Worm (Caenorhabditis elegans) whole organism, late embryonic: ENCODE measurements around the gene F18F11.4.

Experiments
- C38D4.7 ChIP-seq: fragments of 200-800 bp; sonication (Bioruptor generic); optimal IDR thresholded peaks from 2 replicates; lab custom pipeline; 2018; ENCODE audit warnings: mild to moderate bottlenecking, missing genetic modification characterization, moderate library complexity, missing compliant biosample characterization
- F13H6.1 ChIP-seq: sonication (generic microtip); optimal IDR thresholded peaks from 2 replicates; lab custom pipeline; 2016; ENCODE audit warnings: missing genetic modification characterization, missing compliant biosample characterization
- K02D7.2 ChIP-seq: sonication (generic microtip); optimal IDR thresholded peaks from 2 replicates; lab custom pipeline; 2017; ENCODE audit warnings: mild to moderate bottlenecking, missing genetic modification characterization, missing compliant biosample characterization
- ahr-1 ChIP-seq: sonication (generic microtip); optimal IDR thresholded peaks from 2 replicates; lab custom pipeline; 2016; ENCODE audit warnings: missing genetic modification characterization, missing compliant biosample characterization
- ama-1 ChIP-seq: fragments of 150-350 bp; optimal IDR thresholded peaks from 2 replicates; lab custom pipeline; 2014
- ceh-14 ChIP-seq: sonication (generic microtip); optimal IDR thresholded peaks from 2 replicates; lab custom pipeline; 2016; ENCODE audit warnings: missing genotype, missing genetic modification characterization, missing compliant biosample characterization
- ceh-19 ChIP-seq: fragments of 200-800 bp; sonication (Bioruptor generic); optimal IDR thresholded peaks from 2 replicates; lab custom pipeline; 2018; ENCODE audit warnings: mild to moderate bottlenecking, missing genetic modification characterization, missing compliant biosample characterization
- ceh-2 ChIP-seq: sonication (generic microtip); optimal IDR thresholded peaks from 2 replicates; lab custom pipeline; 2016; ENCODE audit warnings: missing genotype, missing genetic modification characterization, missing compliant biosample characterization
- ceh-22 ChIP-seq: sonication (generic microtip); optimal IDR thresholded peaks from 2 replicates; lab custom pipeline; 2017; ENCODE audit warnings: missing biosample characterization, missing genetic modification characterization
- ceh-24 ChIP-seq: sonication (generic microtip); optimal IDR thresholded peaks from 2 replicates; lab custom pipeline; 2016; ENCODE audit warnings: mild to moderate bottlenecking, missing genetic modification characterization, missing compliant biosample characterization
- ceh-48 ChIP-seq: sonication (generic microtip); optimal IDR thresholded peaks from 2 replicates; lab custom pipeline; 2016; ENCODE audit warnings: missing genetic modification characterization, inconsistent platforms, missing compliant biosample characterization
- che-1 ChIP-seq: sonication (generic microtip); optimal IDR thresholded peaks from 2 replicates; lab custom pipeline; 2016; ENCODE audit warnings: mild to moderate bottlenecking, missing genetic modification characterization, missing compliant biosample characterization
- elt-2 ChIP-seq: sonication (generic microtip); optimal IDR thresholded peaks from 2 replicates; lab custom pipeline; 2016; ENCODE audit warnings: missing genetic modification reagents, missing genetic modification characterization, missing compliant biosample characterization
- eyg-1 ChIP-seq: sonication (generic microtip); optimal IDR thresholded peaks from 2 replicates; lab custom pipeline; 2016; ENCODE audit warnings: missing genotype, missing genetic modification characterization, missing compliant biosample characterization
- fkh-6 ChIP-seq: sonication (generic microtip); optimal IDR thresholded peaks from 2 replicates; lab custom pipeline; 2016; ENCODE audit warnings: missing genetic modification characterization, missing compliant biosample characterization
- hlh-6 ChIP-seq: sonication (generic microtip); optimal IDR thresholded peaks from 2 replicates; lab custom pipeline; 2016; ENCODE audit warnings: missing genotype, missing genetic modification characterization, missing compliant biosample characterization
- lim-6 ChIP-seq: sonication (generic microtip); optimal IDR thresholded peaks from 2 replicates; lab custom pipeline; 2016; ENCODE audit warnings: missing genetic modification characterization, missing compliant biosample characterization
- lin-11 ChIP-seq: fragments of 200-800 bp; sonication (Bioruptor generic); optimal IDR thresholded peaks from 2 replicates; lab custom pipeline; 2018; ENCODE audit warnings: mild to moderate bottlenecking, missing genetic modification characterization, missing compliant biosample characterization
- nfya-1 ChIP-seq: sonication (generic microtip); optimal IDR thresholded peaks from 2 replicates; lab custom pipeline; 2017; ENCODE audit warnings: missing genetic modification characterization, mild to moderate bottlenecking, missing compliant biosample characterization, antibody characterized with exemption, moderate library complexity
- odd-2 ChIP-seq: sonication (generic microtip); optimal IDR thresholded peaks from 2 replicates; lab custom pipeline; 2017; ENCODE audit warnings: antibody characterized with exemption, mild to moderate bottlenecking, missing genetic modification characterization, missing compliant biosample characterization
- pax-1 ChIP-seq: fragments of 150-350 bp; optimal IDR thresholded peaks from 2 replicates; lab custom pipeline; 2014; ENCODE audit warnings: missing biosample characterization, missing genetic modification characterization
- pha-2 ChIP-seq: sonication (generic microtip); optimal IDR thresholded peaks from 2 replicates; lab custom pipeline; 2017; ENCODE audit warnings: mild to moderate bottlenecking, missing genetic modification characterization, missing compliant biosample characterization
- pqm-1 ChIP-seq: sonication (generic microtip); optimal IDR thresholded peaks from 2 replicates; lab custom pipeline; 2016; ENCODE audit warnings: missing genetic modification characterization, missing compliant biosample characterization
- pros-1 ChIP-seq: fragments of 150-350 bp; optimal IDR thresholded peaks from 2 replicates; lab custom pipeline; 2014; ENCODE audit warnings: missing biosample characterization, missing genetic modification reagents, missing genetic modification characterization
- rnt-1 ChIP-seq: sonication (generic microtip); optimal IDR thresholded peaks from 2 replicates; lab custom pipeline; 2016; ENCODE audit warnings: missing genetic modification characterization, missing compliant biosample characterization
- sox-2 ChIP-seq: fragments of 200-800 bp; sonication (Bioruptor generic); IDR thresholded peaks from 2 replicates; pipeline ENCODE4 v1.3.6; 2022; ENCODE audit warnings: missing genetic modification reagents, missing genetic modification characterization, missing compliant biosample characterization
- syd-9 ChIP-seq: sonication (generic microtip); optimal IDR thresholded peaks from 2 replicates; lab custom pipeline; 2016; ENCODE audit warnings: mild to moderate bottlenecking, missing genetic modification characterization, moderate library complexity, missing compliant biosample characterization
- ttx-3 ChIP-seq: sonication (generic microtip); optimal IDR thresholded peaks from 2 replicates; lab custom pipeline; 2016; ENCODE audit warnings: missing genetic modification reagents, missing genetic modification characterization, missing compliant biosample characterization
- unc-42 ChIP-seq: sonication (generic microtip); optimal IDR thresholded peaks from 2 replicates; lab custom pipeline; 2016; ENCODE audit warnings: missing genotype, missing genetic modification characterization, missing compliant biosample characterization
- zip-5 ChIP-seq: sonication (generic microtip); optimal IDR thresholded peaks from 2 replicates; lab custom pipeline; 2016; ENCODE audit warnings: missing genetic modification characterization, missing compliant biosample characterization

Gene F18F11.4

DNA sequence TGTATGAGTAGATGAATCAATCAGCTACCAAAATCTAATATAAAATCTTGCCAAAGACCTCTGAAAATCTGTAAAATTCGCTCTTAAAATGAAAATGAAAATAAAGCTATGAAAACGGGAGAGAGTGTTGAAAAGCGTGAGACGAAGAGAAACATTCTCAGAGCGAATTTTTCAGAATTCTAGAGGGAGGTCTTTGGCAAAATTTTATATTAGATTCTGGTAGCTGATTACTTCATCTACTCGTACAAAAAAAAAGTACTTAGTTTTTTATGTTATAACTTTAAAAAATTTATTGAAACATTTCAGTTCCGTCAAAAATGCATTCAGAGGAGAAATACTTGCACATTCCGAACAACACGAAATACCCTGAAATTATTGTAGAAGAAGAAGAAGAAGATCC lies 5.9 kb upstream of the F18F11.4 start, which contains the start of gene drl-1:
drl-1 (plus strand) TSS at position 301 of the 400 bp plus-strand sequence.
- TF ChIP-seq eyg-1 (tag; lab: Kevin White, UChicago) (no peak), elt-2 (no peak), F13H6.1 (tag; lab: Kevin White, UChicago) (no peak), ttx-3 (no peak)

DNA sequence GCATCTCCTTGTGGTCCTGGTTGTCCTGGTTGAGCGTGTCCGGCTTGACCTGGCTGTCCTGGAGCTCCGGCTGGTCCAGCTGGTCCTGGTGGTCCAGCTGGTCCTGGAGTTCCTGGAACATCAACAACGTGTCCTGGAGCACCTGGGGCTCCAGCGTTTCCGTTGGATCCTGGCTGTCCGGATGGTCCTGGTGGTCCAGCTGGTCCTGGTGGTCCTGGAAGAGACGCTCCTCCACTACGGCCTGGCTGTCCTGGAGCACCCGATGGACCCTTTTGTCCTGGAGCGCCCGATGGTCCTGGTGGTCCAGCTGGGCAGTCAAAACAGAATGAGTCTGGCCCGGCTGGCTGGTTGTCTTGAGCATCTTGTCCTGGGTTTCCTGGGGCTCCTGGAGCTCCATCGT lies 5.0 kb upstream of the F18F11.4 start:
- TF ChIP-seq fkh-6 (no peak), hlh-6 (tag; lab: Kevin White, UChicago) (peak; percentile 42)

DNA sequence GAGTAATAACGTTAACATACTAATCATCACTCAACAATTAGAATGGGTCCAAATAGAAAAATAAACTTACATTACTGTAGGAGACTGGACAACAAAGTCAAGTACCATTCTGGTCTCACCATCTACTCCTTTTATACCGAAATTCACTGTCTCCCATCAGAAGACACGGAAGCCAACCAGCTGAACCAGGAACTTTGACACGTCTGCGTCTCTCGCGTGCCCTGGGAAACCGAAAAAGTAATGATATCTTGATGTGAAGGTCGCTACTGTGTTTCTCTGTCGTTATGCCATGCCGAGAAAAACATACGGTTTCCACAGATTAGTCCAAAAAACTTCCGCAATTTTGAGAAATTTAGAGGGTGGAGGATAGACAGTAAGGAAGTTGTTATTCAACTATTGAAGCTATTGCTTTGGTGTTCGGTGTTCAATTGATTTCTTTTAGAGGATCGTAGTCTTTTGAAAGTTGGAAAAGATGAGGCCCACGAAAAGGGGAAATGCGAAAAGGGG lies 4.0 kb upstream of the F18F11.4 start, which contains the start of gene col-101:
col-101 (minus strand) TSS at position 457 of the 507 bp plus-strand sequence.
- TF ChIP-seq C38D4.7 (GFP tag; lab: Kevin White, UChicago) (no peak), pqm-1 (tag; lab: Kevin White, UChicago) (no peak), ceh-24 (tag; lab: Kevin White, UChicago) (no peak), ceh-22 (tag; lab: Kevin White, UChicago) (no peak)

DNA sequence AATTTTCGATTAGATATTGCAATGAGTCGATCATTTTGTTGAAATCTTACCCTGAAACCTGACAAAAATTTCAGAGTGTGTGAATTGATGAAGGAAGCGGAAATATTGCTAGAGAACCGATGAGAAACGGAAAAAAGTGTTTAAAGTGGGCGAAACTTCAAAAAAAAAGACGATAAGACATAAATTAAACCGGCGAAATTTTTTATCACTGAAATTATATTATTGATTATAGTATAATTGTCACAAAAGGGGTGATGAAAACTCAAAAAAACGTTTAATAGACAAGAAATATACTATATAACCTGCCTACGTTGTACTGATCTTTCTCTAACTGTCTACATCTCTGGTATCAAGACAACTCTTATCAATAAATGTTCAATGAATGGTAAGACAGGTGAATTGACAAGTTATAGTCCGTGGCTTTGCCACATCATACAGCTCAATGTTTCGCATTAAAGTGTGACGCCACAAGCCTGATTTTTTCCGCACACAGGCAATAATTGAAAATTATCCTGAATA lies 6.6 kb downstream of the F18F11.4 start, which contains the start of gene pxmp-4:
pxmp-4 (minus strand) TSS at position 51 of the 519 bp plus-strand sequence.
- no peak for TF ChIP-seq nfya-1 (tag; lab: Kevin White, UChicago)
- TF ChIP-seq ceh-14 (tag; lab: Kevin White, UChicago), result no peak
- TF ChIP-seq pax-1 (tag; lab: Kevin White, UChicago), result no peak

DNA sequence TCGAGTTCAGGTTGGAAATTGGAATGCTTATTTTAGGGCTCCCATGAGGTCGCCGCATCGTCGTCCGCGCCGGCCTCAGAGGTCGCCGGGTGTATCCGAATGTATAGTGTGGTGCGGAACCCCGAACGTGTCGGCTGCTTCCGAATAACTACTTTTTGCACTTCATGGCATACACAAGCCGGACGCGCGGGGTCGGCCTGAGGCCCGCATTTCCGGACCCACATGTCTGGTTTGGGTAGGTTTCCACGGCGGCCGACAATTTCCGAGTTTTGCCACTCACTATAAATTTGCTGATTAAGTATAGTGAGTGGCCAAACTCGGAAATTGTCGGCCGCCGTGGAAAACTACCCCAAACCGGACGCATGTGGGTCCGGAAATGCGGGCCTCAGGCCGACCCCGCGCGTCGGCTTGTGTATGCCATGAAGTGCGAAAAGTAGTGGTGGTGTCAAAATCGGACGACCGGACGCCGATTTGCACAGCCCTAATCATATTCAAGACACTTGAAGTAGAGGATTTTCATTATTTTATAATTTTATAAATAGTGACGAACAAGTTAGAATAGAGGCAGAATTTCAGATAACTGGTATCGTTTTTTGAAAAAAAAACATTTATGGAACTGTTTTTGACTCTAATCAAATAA lies 7.7 kb downstream of the F18F11.4 start:
- TF ChIP-seq sox-2 (GFP tag; lab: Robert Waterston, UW) (no peak), che-1 (tag; lab: Kevin White, UChicago) (no peak), pax-1 (tag; lab: Kevin White, UChicago) (no peak), ceh-48 (no peak), ama-1 (lab: Kevin White, UChicago) (no peak), syd-9 (tag; lab: Kevin White, UChicago) (no peak), zip-5 (tag; lab: Kevin White, UChicago) (no peak), pha-2 (tag; lab: Kevin White, UChicago) (no peak), pros-1 (tag; lab: Kevin White, UChicago) (no peak), K02D7.2 (tag; lab: Kevin White, UChicago) (no peak), ceh-14 (tag; lab: Kevin White, UChicago) (no peak), lin-11 (tag; lab: Kevin White, UChicago) (no peak), pqm-1 (tag; lab: Kevin White, UChicago) (no peak), ceh-19 (GFP tag; lab: Kevin White, UChicago) (no peak), rnt-1 (no peak), ceh-22 (tag; lab: Kevin White, UChicago) (no peak), lim-6 (no peak), ceh-24 (tag; lab: Kevin White, UChicago) (no peak), ceh-2 (tag; lab: Kevin White, UChicago) (no peak), odd-2 (tag; lab: Kevin White, UChicago) (no peak)

DNA sequence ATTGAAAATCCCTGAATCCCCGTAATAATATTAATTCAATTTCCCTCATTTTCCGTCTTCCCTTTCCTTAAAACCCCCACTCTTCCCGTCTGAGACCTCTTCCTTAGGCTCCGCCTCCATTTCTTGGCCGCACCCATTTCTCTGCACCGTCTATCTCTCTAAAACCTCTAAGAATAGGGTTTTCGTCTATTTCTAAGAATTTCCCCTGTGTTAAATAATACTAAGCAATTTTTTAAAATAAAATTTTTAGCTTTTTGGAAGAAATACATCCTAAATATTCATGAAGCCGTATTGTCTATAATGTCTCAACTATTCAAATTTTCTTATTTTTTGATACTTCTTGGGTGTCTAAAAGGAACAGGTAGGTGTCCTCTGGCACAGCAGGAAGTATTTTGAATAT lies 8.9 kb downstream of the F18F11.4 start, which contains the start of gene cdh-8:
cdh-8 (plus strand) TSS at position 301 of the 400 bp plus-strand sequence.
- TF ChIP-seq unc-42 (tag; lab: Kevin White, UChicago), result peak; percentile 18
- TF ChIP-seq ahr-1, result no peak
